Worm (Caenorhabditis elegans) whole organism, young adult: ENCODE measurements around the gene F53B7.7.

Experiments
- B0035.1 ChIP-seq: sonication (generic microtip); optimal IDR thresholded peaks from 2 replicates; lab custom pipeline; 2016; ENCODE audit warnings: missing genetic modification characterization, mild to moderate bottlenecking, missing compliant biosample characterization, missing genotype, missing genetic modification reagents
- F52B5.7 ChIP-seq: sonication (generic microtip); optimal IDR thresholded peaks from 2 replicates; lab custom pipeline; 2016; ENCODE audit warnings: mild to moderate bottlenecking, missing genetic modification characterization, missing compliant biosample characterization
- F57A8.1 ChIP-seq: fragments of 200-800 bp; sonication (Bioruptor generic); optimal IDR thresholded peaks from 2 replicates; lab custom pipeline; 2018; ENCODE audit warnings: mild to moderate bottlenecking, missing genetic modification characterization, moderate library complexity, missing compliant biosample characterization
- F57C9.4 ChIP-seq: sonication (generic microtip); optimal IDR thresholded peaks from 2 replicates; lab custom pipeline; 2017; ENCODE audit warnings: mild to moderate bottlenecking, missing genetic modification characterization, missing compliant biosample characterization
- T07F8.4 ChIP-seq: sonication (generic microtip); optimal IDR thresholded peaks from 2 replicates; lab custom pipeline; 2016; ENCODE audit warnings: mild to moderate bottlenecking, missing genetic modification characterization, moderate library complexity, missing compliant biosample characterization
- Y79H2A.3 ChIP-seq: fragments of 200-800 bp; sonication (Bioruptor generic); conservative IDR thresholded peaks from 2 replicates; pipeline ENCODE4 v1.3.6; 2022; ENCODE audit warnings: missing genetic modification reagents, missing genetic modification characterization, missing compliant biosample characterization
- Y95B8A.8 ChIP-seq: fragments of 200-800 bp; sonication (Bioruptor generic); IDR thresholded peaks from 2 replicates; pipeline ENCODE4 v1.3.6; 2022; ENCODE audit warnings: missing genetic modification reagents, missing genetic modification characterization, missing compliant biosample characterization
- aptf-2 ChIP-seq: fragments of 200-800 bp; sonication (Bioruptor generic); conservative IDR thresholded peaks from 2 replicates; pipeline ENCODE4 v1.3.6; 2022; ENCODE audit warnings: missing genetic modification reagents, missing genetic modification characterization, missing compliant biosample characterization
- aptf-3 ChIP-seq: fragments of 200-800 bp; sonication (Bioruptor generic); IDR thresholded peaks from 2 replicates; pipeline ENCODE4 v1.3.6; 2022; ENCODE audit warnings: missing genetic modification characterization, missing compliant biosample characterization
- attf-3 ChIP-seq: fragments of 200-800 bp; sonication (Bioruptor generic); conservative IDR thresholded peaks from 2 replicates; pipeline ENCODE4 v1.3.6; 2022; ENCODE audit warnings: missing genetic modification reagents, missing genetic modification characterization, missing compliant biosample characterization
- ceh-40 ChIP-seq: fragments of 200-800 bp; sonication (Bioruptor generic); IDR thresholded peaks from 2 replicates; pipeline ENCODE4 v1.3.6; 2022; ENCODE audit warnings: missing genetic modification characterization, missing compliant biosample characterization
- ceh-79 ChIP-seq: sonication (generic microtip); optimal IDR thresholded peaks from 2 replicates; lab custom pipeline; 2017; ENCODE audit warnings: mild to moderate bottlenecking, missing genetic modification characterization, missing compliant biosample characterization
- die-1 ChIP-seq: sonication (generic microtip); optimal IDR thresholded peaks from 2 replicates; lab custom pipeline; 2016; ENCODE audit warnings: missing genotype, mild to moderate bottlenecking, missing genetic modification characterization, missing compliant biosample characterization
- dpl-1 ChIP-seq: fragments of 150-350 bp; optimal IDR thresholded peaks from 2 replicates; lab custom pipeline; 2014; ENCODE audit warnings: missing biosample characterization, missing genetic modification reagents, missing genetic modification characterization
- efl-1 ChIP-seq: fragments of 150-350 bp; optimal IDR thresholded peaks from 2 replicates; lab custom pipeline; 2014; ENCODE audit warnings: missing biosample characterization, missing genetic modification reagents, missing genetic modification characterization
- egl-18 ChIP-seq: fragments of 200-800 bp; sonication (Bioruptor generic); IDR thresholded peaks from 2 replicates; pipeline ENCODE4 v1.3.6; 2022; ENCODE audit warnings: missing genetic modification reagents, missing genetic modification characterization, missing compliant biosample characterization
- ekl-4 ChIP-seq: fragments of 200-800 bp; sonication (Bioruptor generic); IDR thresholded peaks from 2 replicates; pipeline ENCODE4 v1.3.6; 2022; ENCODE audit warnings: missing genetic modification reagents, missing genetic modification characterization, missing compliant biosample characterization
- hmg-1.2 ChIP-seq: fragments of 200-800 bp; sonication (Bioruptor generic); IDR thresholded peaks from 2 replicates; pipeline ENCODE4 v1.3.6; 2022; ENCODE audit warnings: missing genetic modification reagents, missing genetic modification characterization, missing compliant biosample characterization
- hmg-20 ChIP-seq: fragments of 200-800 bp; sonication (Bioruptor generic); IDR thresholded peaks from 2 replicates; pipeline ENCODE4 v1.3.6; 2022; ENCODE audit warnings: missing genetic modification reagents, missing genetic modification characterization, missing compliant biosample characterization
- hrde-1 ChIP-seq: sonication (generic microtip); optimal IDR thresholded peaks from 2 replicates; lab custom pipeline; 2016; ENCODE audit warnings: missing genetic modification characterization, mild to moderate bottlenecking, missing compliant biosample characterization, moderate library complexity, missing genotype, missing genetic modification reagents, borderline replicate concordance
- lag-1 ChIP-seq: fragments of 200-800 bp; sonication (Bioruptor generic); IDR thresholded peaks from 2 replicates; pipeline ENCODE4 v1.3.6; 2022; ENCODE audit warnings: missing genetic modification reagents, missing genetic modification characterization, missing compliant biosample characterization
- let-607 ChIP-seq, 2 experiments: fragments of 200-800 bp in 1 of 2; sonication (Bioruptor generic) in 1 of 2; sonication (generic microtip) in 1 of 2; optimal IDR thresholded peaks; 2 replicates each; lab custom pipeline; 2016 to 2018; ENCODE audit warnings: mild to moderate bottlenecking in 2 of 2, missing compliant biosample characterization in 2 of 2, missing genetic modification characterization in 2 of 2, moderate library complexity in 2 of 2, missing genotype in 1 of 2
- lin-26 ChIP-seq: fragments of 200-800 bp; sonication (Bioruptor generic); IDR thresholded peaks from 2 replicates; pipeline ENCODE4 v1.3.6; 2022; ENCODE audit warnings: missing genetic modification reagents, missing genetic modification characterization, missing compliant biosample characterization
- lin-40 ChIP-seq: sonication (generic microtip); optimal IDR thresholded peaks from 2 replicates; lab custom pipeline; 2016; ENCODE audit warnings: missing genetic modification characterization, mild to moderate bottlenecking, missing compliant biosample characterization, missing genotype, missing genetic modification reagents
- lin-54 ChIP-seq: fragments of 200-800 bp; sonication (Bioruptor generic); optimal IDR thresholded peaks from 2 replicates; lab custom pipeline; 2018; ENCODE audit warnings: mild to moderate bottlenecking, missing genetic modification characterization, missing compliant biosample characterization
- lir-1 ChIP-seq: fragments of 200-800 bp; sonication (Bioruptor generic); conservative IDR thresholded peaks from 2 replicates; pipeline ENCODE4 v1.3.6; 2022; ENCODE audit warnings: missing genetic modification reagents, missing genetic modification characterization, missing compliant biosample characterization
- lsy-27 ChIP-seq: sonication (generic microtip); optimal IDR thresholded peaks from 2 replicates; lab custom pipeline; 2017; ENCODE audit warnings: missing genetic modification characterization, mild to moderate bottlenecking, missing compliant biosample characterization, antibody characterized with exemption, missing genotype, borderline replicate concordance; ENCODE audit not compliant: insufficient read depth
- madf-8 ChIP-seq: fragments of 200-800 bp; sonication (Bioruptor generic); conservative IDR thresholded peaks from 2 replicates; pipeline ENCODE4 v1.3.6; 2022; ENCODE audit warnings: missing genetic modification reagents, missing genetic modification characterization, missing compliant biosample characterization
- mcd-1 ChIP-seq: fragments of 200-800 bp; sonication (Bioruptor generic); IDR thresholded peaks from 2 replicates; pipeline ENCODE4 v1.3.6; 2022; ENCODE audit warnings: missing genetic modification reagents, missing genetic modification characterization, missing compliant biosample characterization
- mxl-1 ChIP-seq: sonication (generic microtip); optimal IDR thresholded peaks from 2 replicates; lab custom pipeline; 2016; ENCODE audit warnings: missing genetic modification characterization, missing compliant biosample characterization
- nfya-1 ChIP-seq: sonication (generic microtip); optimal IDR thresholded peaks from 2 replicates; lab custom pipeline; 2017; ENCODE audit warnings: antibody characterized with exemption, missing compliant biosample characterization, missing genetic modification characterization, borderline replicate concordance; ENCODE audit not compliant: insufficient read depth
- nhr-90 ChIP-seq: sonication (generic microtip); optimal IDR thresholded peaks from 2 replicates; lab custom pipeline; 2016; ENCODE audit warnings: missing genotype, mild to moderate bottlenecking, missing genetic modification characterization, missing compliant biosample characterization
- pbrm-1 ChIP-seq: fragments of 200-800 bp; sonication (Bioruptor generic); IDR thresholded peaks from 2 replicates; pipeline ENCODE4 v1.3.6; 2022; ENCODE audit warnings: missing genetic modification reagents, missing genetic modification characterization, missing compliant biosample characterization
- rcor-1 ChIP-seq: fragments of 200-800 bp; sonication (Bioruptor generic); IDR thresholded peaks from 2 replicates; pipeline ENCODE4 v1.3.6; 2022; ENCODE audit warnings: missing genetic modification reagents, missing genetic modification characterization, missing compliant biosample characterization
- repo-1 ChIP-seq: sonication (generic microtip); optimal IDR thresholded peaks from 2 replicates; lab custom pipeline; 2017; ENCODE audit warnings: mild to moderate bottlenecking, missing genetic modification characterization, missing compliant biosample characterization
- rpc-1 ChIP-seq, 2 experiments: fragments of 150-350 bp in 1 of 2; sonication (generic microtip) in 1 of 2; optimal IDR thresholded peaks; 2 replicates each; lab custom pipeline; 2014 to 2018; ENCODE audit warnings: missing biosample characterization in 1 of 2, missing genetic modification characterization in 1 of 2, missing genetic modification reagents in 1 of 2, missing genotype in 1 of 2
- sea-2 ChIP-seq: fragments of 200-800 bp; sonication (Bioruptor generic); IDR thresholded peaks from 2 replicates; pipeline ENCODE4 v1.3.6; 2022; ENCODE audit warnings: missing genetic modification characterization, missing compliant biosample characterization
- snpc-1.3 ChIP-seq: sonication (generic microtip); optimal IDR thresholded peaks from 2 replicates; lab custom pipeline; 2017; ENCODE audit warnings: missing genetic modification characterization, mild to moderate bottlenecking, missing compliant biosample characterization, antibody characterized with exemption, moderate library complexity, missing genotype, missing genetic modification reagents; ENCODE audit not compliant: insufficient read depth
- snpc-4 ChIP-seq, 5 experiments: fragments of 150-350 bp in 1 of 5; sonication (generic microtip) in 4 of 5; optimal IDR thresholded peaks; 2 replicates each; lab custom pipeline; 2014 to 2018; ENCODE audit warnings: missing genetic modification characterization in 5 of 5, missing biosample characterization in 3 of 5, antibody characterized with exemption in 2 of 5, mild to moderate bottlenecking in 2 of 5, missing compliant biosample characterization in 2 of 5, missing genotype in 2 of 5, moderate library complexity in 2 of 5, missing genetic modification reagents in 1 of 5
- sptf-2 ChIP-seq: fragments of 200-800 bp; sonication (Bioruptor generic); optimal IDR thresholded peaks from 2 replicates; lab custom pipeline; 2018; ENCODE audit warnings: mild to moderate bottlenecking, missing genetic modification characterization, missing compliant biosample characterization
- tbx-9 ChIP-seq: sonication (generic microtip); optimal IDR thresholded peaks from 2 replicates; lab custom pipeline; 2016; ENCODE audit warnings: borderline replicate concordance, missing genetic modification characterization, inconsistent platforms, missing compliant biosample characterization
- unc-130 ChIP-seq: sonication (generic microtip); optimal IDR thresholded peaks from 2 replicates; lab custom pipeline; 2016; ENCODE audit warnings: missing genetic modification reagents, missing genetic modification characterization, missing compliant biosample characterization
- zfh-2 ChIP-seq: fragments of 200-800 bp; sonication (Bioruptor generic); conservative IDR thresholded peaks from 2 replicates; pipeline ENCODE4 v1.3.6; 2022; ENCODE audit warnings: missing genetic modification reagents, missing genetic modification characterization, missing compliant biosample characterization
- ztf-18 ChIP-seq: sonication (generic microtip); optimal IDR thresholded peaks from 2 replicates; lab custom pipeline; 2016; ENCODE audit warnings: missing genotype, mild to moderate bottlenecking, missing genetic modification characterization, missing compliant biosample characterization
- ztf-28 ChIP-seq: fragments of 200-800 bp; sonication (Bioruptor generic); IDR thresholded peaks from 2 replicates; pipeline ENCODE4 v1.3.6; 2022; ENCODE audit warnings: missing genetic modification reagents, missing genetic modification characterization, missing compliant biosample characterization
- ztf-3 ChIP-seq: fragments of 200-800 bp; sonication (Bioruptor generic); optimal IDR thresholded peaks from 2 replicates; lab custom pipeline; 2018; ENCODE audit warnings: mild to moderate bottlenecking, missing genetic modification characterization, missing compliant biosample characterization
- ztf-6 ChIP-seq: fragments of 200-800 bp; sonication (Bioruptor generic); IDR thresholded peaks from 2 replicates; pipeline ENCODE4 v1.3.6; 2022; ENCODE audit warnings: missing genetic modification reagents, missing genetic modification characterization, missing compliant biosample characterization

The F53B7.7 gene

DNA sequence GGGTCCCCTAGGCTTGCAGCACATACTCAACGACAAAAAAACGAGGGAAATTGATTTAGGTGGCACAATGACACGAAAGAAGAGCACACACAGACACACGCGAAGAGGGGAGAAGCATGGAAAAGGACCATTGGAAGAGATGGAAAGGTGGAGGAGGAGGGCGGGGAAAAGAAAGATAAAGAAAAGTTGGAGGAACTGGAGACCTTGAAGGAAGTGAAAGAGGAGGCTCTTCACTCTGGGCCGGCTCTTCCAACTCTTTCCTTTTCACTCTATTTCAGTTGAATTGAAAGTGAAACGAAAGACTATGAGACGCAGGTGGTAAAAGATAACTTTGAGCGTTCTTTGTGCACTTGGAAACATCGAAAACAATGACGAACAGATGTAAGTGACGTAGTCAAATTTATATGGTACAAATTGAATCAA is 37.4 kb upstream of the F53B7.7 start (continued):
- no peak for TF ChIP-seq snpc-1.3 (tag; lab: Kevin White, UChicago)
- TF ChIP-seq rpc-1 (optimal IDR thresholded peaks at IDR 0.05; lab: Kevin White, UChicago) = no peak
- TF ChIP-seq rpc-1 (tag; optimal IDR thresholded peaks at IDR 0.05; lab: Kevin White, UChicago) = no peak
- TF ChIP-seq T07F8.4 (tag; lab: Kevin White, UChicago) = no peak
- TF ChIP-seq lag-1 = no peak
- TF ChIP-seq ztf-28 (GFP tag; lab: Robert Waterston, UW) = no peak
- TF ChIP-seq ztf-18 (tag; lab: Kevin White, UChicago) = no peak
- TF ChIP-seq B0035.1 (tag; lab: Kevin White, UChicago) = no peak
- TF ChIP-seq snpc-4 (GFP tag; optimal IDR thresholded peaks at IDR 0.05; lab: Kevin White, UChicago) = no peak
- peak in 1 of 4 experiments; percentile 23 for TF ChIP-seq snpc-4 (tag; optimal IDR thresholded peaks at IDR 0.05; lab: Kevin White, UChicago)
- no peak for TF ChIP-seq egl-18
- no peak for TF ChIP-seq lin-54
- TF ChIP-seq dpl-1 (GFP tag; lab: Kevin White, UChicago) = no peak
- peak; percentile 52; the same call in 1 of the 2 replicates for TF ChIP-seq pbrm-1 (GFP tag; lab: Robert Waterston, UW)
- no peak for TF ChIP-seq F57C9.4 (tag; lab: Kevin White, UChicago)
- TF ChIP-seq aptf-3 (GFP tag; lab: Robert Waterston, UW) = no peak
- no peak for TF ChIP-seq die-1 (tag; lab: Kevin White, UChicago)
- TF ChIP-seq let-607 (tag; optimal IDR thresholded peaks at IDR 0.05; lab: Kevin White, UChicago) = no peak
- no peak for TF ChIP-seq aptf-2 (GFP tag; lab: Robert Waterston, UW)
- TF ChIP-seq nfya-1 (tag; lab: Kevin White, UChicago) = no peak
- TF ChIP-seq attf-3 = no peak
- TF ChIP-seq sea-2 = no peak
- no peak for TF ChIP-seq Y95B8A.8 (GFP tag; lab: Robert Waterston, UW)
- TF ChIP-seq repo-1 (tag; lab: Kevin White, UChicago) = no peak
- peak; percentile 53; the same call in 1 of the 2 replicates for TF ChIP-seq hmg-1.2 (GFP tag; lab: Robert Waterston, UW)
- no peak for TF ChIP-seq ceh-40 (GFP tag; lab: Robert Waterston, UW)
- no peak for TF ChIP-seq mxl-1 (tag; lab: Kevin White, UChicago)
- TF ChIP-seq lin-40 (tag; lab: Kevin White, UChicago) = peak; percentile 34
- no peak for TF ChIP-seq sptf-2 (GFP tag; lab: Kevin White, UChicago)
- TF ChIP-seq rcor-1 (GFP tag; lab: Robert Waterston, UW) = no peak
- TF ChIP-seq hmg-20 (GFP tag; lab: Robert Waterston, UW) = no peak
- no peak for TF ChIP-seq unc-130 (GFP tag; lab: Kevin White, UChicago)
- TF ChIP-seq mcd-1 (GFP tag; lab: Robert Waterston, UW) = peak; percentile 29; the same call in 1 of the 2 replicates
- no peak for TF ChIP-seq tbx-9
- TF ChIP-seq efl-1 (GFP tag; lab: Kevin White, UChicago) = no peak
- TF ChIP-seq F52B5.7 (tag; lab: Kevin White, UChicago) = peak; percentile 28
- TF ChIP-seq Y79H2A.3 (GFP tag; lab: Robert Waterston, UW) = no peak
- no peak for TF ChIP-seq lin-26 (GFP tag; lab: Robert Waterston, UW)
- TF ChIP-seq madf-8 = no peak
- peak; percentile 26 for TF ChIP-seq ztf-3 (GFP tag; lab: Kevin White, UChicago)
- TF ChIP-seq lsy-27 (tag; lab: Kevin White, UChicago) = no peak
- peak; percentile 86 for TF ChIP-seq zfh-2 (GFP tag; lab: Robert Waterston, UW)
- TF ChIP-seq F57A8.1 = no peak
- TF ChIP-seq hrde-1 (tag; lab: Kevin White, UChicago) = no peak
- TF ChIP-seq ztf-6 (GFP tag; lab: Robert Waterston, UW) = no peak
- no peak for TF ChIP-seq nhr-90
- TF ChIP-seq ceh-79 (tag; lab: Kevin White, UChicago) = no peak
- TF ChIP-seq ekl-4 (GFP tag; lab: Robert Waterston, UW) = 0 out of 2 replicates have a peak, but pooled peaks have one; percentile 39
- no peak for TF ChIP-seq lir-1 (GFP tag; lab: Robert Waterston, UW)
